Worm (Caenorhabditis elegans): ENCODE measurements around the gene acly-2.

DNA sequence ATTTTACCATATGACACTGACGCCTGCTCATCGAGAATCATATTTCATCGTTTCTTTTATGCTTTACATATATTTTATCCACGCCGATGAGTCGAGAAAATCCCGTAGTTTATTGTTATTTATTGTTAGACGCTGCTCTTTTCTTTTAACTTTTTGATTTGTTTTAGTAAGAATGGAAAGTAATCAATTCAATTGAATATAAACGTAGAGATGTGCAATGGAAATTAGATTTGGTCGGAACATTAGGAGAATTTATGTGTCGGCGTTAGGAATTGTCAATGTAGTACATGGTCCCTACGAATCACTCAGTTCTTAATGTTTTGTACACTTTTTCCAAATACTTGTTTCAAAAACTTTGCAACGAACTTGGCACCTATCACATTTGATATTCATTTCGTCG is 49.0 kb downstream of the acly-2 start:
- TF ChIP-seq M03D4.4 (tag; optimal IDR thresholded peaks at IDR 0.05) (no peak), nhr-237 (tag; optimal IDR thresholded peaks at IDR 0.05) (no peak), nhr-76 (tag; optimal IDR thresholded peaks at IDR 0.05) (no peak), ham-2 (GFP tag; optimal IDR thresholded peaks at IDR 0.05) (no peak), ceh-83 (GFP tag; optimal IDR thresholded peaks at IDR 0.05) (no peak), unc-62 (GFP tag; optimal IDR thresholded peaks at IDR 0.05) (no peak), nhr-28 (tag; optimal IDR thresholded peaks at IDR 0.05) (no peak), blmp-1 (tag; optimal IDR thresholded peaks at IDR 0.05) (no peak), mls-2 (tag; optimal IDR thresholded peaks at IDR 0.05) (no peak), mab-5 (tag; optimal IDR thresholded peaks at IDR 0.05) (no peak)

Measured in whole organism, mixed stage, embryonic.